Worm (Caenorhabditis elegans): ENCODE measurements around the gene K07G6.1.
"Not testable (repeated sequence)": the region's sequence is repeated elsewhere in the genome, so short reads cannot be mapped to it uniquely, and the experiment has no call there.

The K07G6.1 gene

DNA sequence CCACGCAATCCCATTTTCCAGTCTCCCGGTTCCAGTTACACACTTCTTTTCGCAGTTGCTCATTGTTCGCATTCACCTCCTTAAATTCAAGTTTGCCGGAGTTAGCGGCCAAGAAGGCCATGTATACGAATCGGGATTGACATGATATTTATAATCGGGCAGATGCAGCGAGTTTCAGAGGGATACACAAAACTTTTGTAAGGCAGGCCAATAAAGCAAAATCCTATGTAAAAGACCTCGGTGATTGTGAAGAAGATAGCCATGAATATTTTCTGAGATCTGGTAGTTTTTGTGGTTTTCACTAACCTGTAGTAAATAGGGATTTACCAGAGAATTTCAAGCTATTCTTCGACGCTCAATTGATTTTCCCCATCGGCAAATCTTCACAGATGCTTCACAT, 25.4 kb downstream of the K07G6.1 start:
- TF ChIP-seq flh-1 (GFP tag; optimal IDR thresholded peaks at IDR 0.05), result no peak
- TF ChIP-seq drap-1 (GFP tag; optimal IDR thresholded peaks at IDR 0.05), result no peak
- no peak for TF ChIP-seq nhr-76 (tag; optimal IDR thresholded peaks at IDR 0.05)
- TF ChIP-seq mls-2 (tag; optimal IDR thresholded peaks at IDR 0.05), result no peak
- no peak for TF ChIP-seq ham-2 (GFP tag; optimal IDR thresholded peaks at IDR 0.05)
- TF ChIP-seq ceh-39 (tag; optimal IDR thresholded peaks at IDR 0.05), result no peak
- no peak for TF ChIP-seq ceh-83 (GFP tag; optimal IDR thresholded peaks at IDR 0.05)
- no peak for TF ChIP-seq ztf-11 (tag; optimal IDR thresholded peaks at IDR 0.05)
- TF ChIP-seq lsy-2 (tag; optimal IDR thresholded peaks at IDR 0.05), result no peak
- no peak for TF ChIP-seq lin-32 (GFP tag; optimal IDR thresholded peaks at IDR 0.05)
- TF ChIP-seq ceh-43 (GFP tag; optimal IDR thresholded peaks at IDR 0.05), result no peak
- TF ChIP-seq nhr-2 (tag; optimal IDR thresholded peaks at IDR 0.05), result no peak
- no peak for TF ChIP-seq nhr-28 (tag; optimal IDR thresholded peaks at IDR 0.05)
- TF ChIP-seq ces-1 (GFP tag; optimal IDR thresholded peaks at IDR 0.05), result no peak
- no peak for TF ChIP-seq bed-3 (GFP tag; optimal IDR thresholded peaks at IDR 0.05)
- no peak for TF ChIP-seq blmp-1 (tag; optimal IDR thresholded peaks at IDR 0.05)
- TF ChIP-seq unc-62 (GFP tag; optimal IDR thresholded peaks at IDR 0.05), result no peak

DNA sequence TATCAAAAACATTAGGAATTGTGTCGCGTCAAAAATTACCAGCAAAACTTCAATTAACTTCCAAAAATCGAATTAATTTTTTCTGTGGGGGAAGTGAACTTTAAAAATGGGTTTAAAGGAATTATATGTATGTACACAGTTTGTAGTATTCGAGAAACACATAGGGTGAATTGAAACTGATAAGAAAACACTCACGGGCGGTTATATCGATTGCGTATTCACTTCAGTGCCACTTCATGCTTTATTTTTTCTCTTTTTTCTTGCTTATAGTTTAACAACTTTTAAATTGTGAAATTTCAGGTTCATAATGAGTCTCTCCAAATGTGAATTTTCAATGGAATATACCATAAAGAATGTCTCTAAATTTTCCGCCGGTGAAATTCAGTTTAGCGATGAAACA, 30.0 kb downstream of the K07G6.1 start, which contains the start of gene math-26:
Gene math-26 (plus strand): TSS at position 301 of the 400 bp plus-strand sequence.
- not testable (repeated sequence) for TF ChIP-seq M03D4.4 (tag; optimal IDR thresholded peaks at IDR 0.05); ham-2 (GFP tag; optimal IDR thresholded peaks at IDR 0.05); mep-1 (tag; optimal IDR thresholded peaks at IDR 0.05)

DNA sequence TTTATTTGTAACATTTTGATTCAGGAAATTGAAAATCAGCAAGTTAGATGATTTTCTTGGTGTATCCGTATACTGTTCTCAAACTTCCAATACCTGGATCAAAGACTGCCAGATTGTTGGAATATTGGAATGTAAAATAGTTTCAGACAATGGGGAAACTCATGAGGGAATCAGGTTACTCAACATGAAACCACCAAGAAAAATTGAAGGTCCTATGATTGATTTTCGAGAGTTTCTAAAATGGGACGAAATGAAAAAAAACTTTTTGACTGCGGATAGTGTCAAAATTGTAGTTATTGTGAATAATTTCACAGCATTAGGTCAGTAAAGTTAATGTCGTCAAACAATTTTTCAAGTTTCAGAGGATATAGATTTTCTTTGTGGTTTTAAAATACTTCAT, 30.4 kb downstream of the K07G6.1 start, which contains the start of gene math-3:
Gene math-3 (plus strand): TSS at position 301 of the 400 bp plus-strand sequence.
- no peak for TF ChIP-seq drap-1 (GFP tag; optimal IDR thresholded peaks at IDR 0.05)
- TF ChIP-seq unc-39 (tag; optimal IDR thresholded peaks at IDR 0.05), result no peak
- no peak for TF ChIP-seq pha-4 (tag; optimal IDR thresholded peaks at IDR 0.05)
- no peak for TF ChIP-seq nhr-2 (tag; optimal IDR thresholded peaks at IDR 0.05)
- TF ChIP-seq sem-2 (GFP tag; optimal IDR thresholded peaks at IDR 0.05), result no peak
- no peak for TF ChIP-seq cnd-1 (tag; optimal IDR thresholded peaks at IDR 0.05)
- TF ChIP-seq hlh-1 (tag; optimal IDR thresholded peaks at IDR 0.05), result no peak

DNA sequence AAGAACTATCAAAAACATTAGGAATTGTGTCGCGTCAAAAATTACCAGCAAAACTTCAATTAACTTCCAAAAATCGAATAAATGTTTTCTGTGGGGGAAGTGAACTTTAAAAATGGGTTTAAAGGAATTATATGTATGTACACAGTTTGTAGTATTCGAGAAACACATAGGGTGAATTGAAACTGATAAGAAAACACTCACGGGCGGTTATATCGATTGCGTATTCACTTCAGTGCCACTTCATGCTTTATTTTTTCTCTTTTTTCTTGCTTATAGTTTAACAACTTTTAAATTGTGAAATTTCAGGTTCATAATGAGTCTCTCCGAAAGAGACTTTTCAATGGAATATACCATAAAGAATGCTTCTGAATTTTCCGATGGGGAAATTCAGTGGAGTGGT, 33.9 kb downstream of the K07G6.1 start, which contains the start of gene F36H5.14:
Gene F36H5.14 (plus strand): TSS at position 301 of the 400 bp plus-strand sequence.
- TF ChIP-seq hlh-1, ceh-39, unc-39 (tag; optimal IDR thresholded peaks at IDR 0.05): not testable (repeated sequence)

DNA sequence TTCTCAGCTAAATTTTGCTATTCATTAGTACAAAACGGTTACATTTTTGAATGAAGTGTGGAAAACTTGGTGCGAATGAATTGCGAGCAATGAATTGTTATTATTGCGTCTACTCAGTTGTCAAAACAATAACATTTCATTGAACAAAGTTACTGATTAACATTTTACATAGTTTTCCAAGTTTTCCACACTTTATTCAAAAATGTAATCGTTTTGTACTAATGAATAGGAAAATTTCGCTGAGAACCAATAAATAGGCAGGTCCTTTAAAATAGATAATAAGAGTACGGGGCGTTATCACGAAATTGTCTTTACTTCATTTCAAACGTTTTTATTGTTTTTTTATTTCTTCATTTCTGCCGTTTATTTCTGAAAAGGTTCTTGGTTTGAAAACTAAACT, 41.1 kb downstream of the K07G6.1 start, which contains the start of gene math-4:
Gene math-4 (minus strand): TSS at position 101 of the 400 bp plus-strand sequence.
- TF ChIP-seq zip-8 (tag; optimal IDR thresholded peaks at IDR 0.05) (no peak), lin-13 (tag; optimal IDR thresholded peaks at IDR 0.05) (no peak), nhr-2 (tag; optimal IDR thresholded peaks at IDR 0.05) (no peak), ceh-43 (GFP tag; optimal IDR thresholded peaks at IDR 0.05) (no peak), lin-32 (GFP tag; optimal IDR thresholded peaks at IDR 0.05) (no peak), ces-1 (GFP tag; optimal IDR thresholded peaks at IDR 0.05) (no peak), mep-1 (tag; optimal IDR thresholded peaks at IDR 0.05) (no peak), blmp-1 (tag; optimal IDR thresholded peaks at IDR 0.05) (no peak), nhr-76 (tag; optimal IDR thresholded peaks at IDR 0.05) (no peak), unc-120 (tag; optimal IDR thresholded peaks at IDR 0.05; ENCODE audit: poor library complexity, severe bottlenecking) (no peak), ztf-11 (tag; optimal IDR thresholded peaks at IDR 0.05) (no peak), lsy-2 (tag; optimal IDR thresholded peaks at IDR 0.05) (no peak), bed-3 (GFP tag; optimal IDR thresholded peaks at IDR 0.05) (no peak), unc-62 (GFP tag; optimal IDR thresholded peaks at IDR 0.05) (no peak), elt-1 (tag; optimal IDR thresholded peaks at IDR 0.05; ENCODE audit: borderline replicate concordance, insufficient read depth) (no peak), unc-39 (tag; optimal IDR thresholded peaks at IDR 0.05) (no peak), sptf-1 (tag; optimal IDR thresholded peaks at IDR 0.05) (no peak), nhr-28 (tag; optimal IDR thresholded peaks at IDR 0.05) (no peak), mls-2 (tag; optimal IDR thresholded peaks at IDR 0.05) (no peak), mab-5 (tag; optimal IDR thresholded peaks at IDR 0.05) (no peak)

All from whole organism, mixed stage, embryonic.